Fruit fly (Drosophila melanogaster) whole organism, embryonic: ENCODE data around the gene CG33768.
A peak's percentile ranks its signal among the peaks of the same experiment; 100 is the strongest.

Experiments used
- CG12659 ChIP-seq: fragments of 200-800 bp; sonication (Bioruptor generic); optimal IDR thresholded peaks from 3 replicates; lab custom pipeline; 2017; ENCODE audit warnings: mild to moderate bottlenecking, missing biosample characterization, missing genetic modification reagents, missing genetic modification characterization
- CG15696 ChIP-seq: fragments of 200-800 bp; sonication (Bioruptor generic); optimal IDR thresholded peaks from 2 replicates; lab custom pipeline; 2019; ENCODE audit warnings: missing biosample characterization, mild to moderate bottlenecking, missing genetic modification characterization, moderate library complexity
- CG6654 ChIP-seq: fragments of 200-800 bp; sonication (Bioruptor generic); optimal IDR thresholded peaks from 2 replicates; lab custom pipeline; 2017; ENCODE audit warnings: missing biosample characterization, mild to moderate bottlenecking, missing genetic modification characterization
- CG7357 ChIP-seq: fragments of 200-800 bp; sonication (Bioruptor generic); IDR thresholded peaks from 3 replicates; pipeline ENCODE4 v1.3.6; 2022; ENCODE audit warnings: missing biosample characterization, missing genetic modification characterization
- Dll ChIP-seq: fragments of 200-800 bp; sonication (Bioruptor generic); IDR thresholded peaks from 4 replicates; pipeline ENCODE4 v1.3.6; 2022; ENCODE audit warnings: missing biosample characterization, missing genetic modification characterization; ENCODE audit not compliant: partially characterized antibody
- Ets65A ChIP-seq: fragments of 200-800 bp; sonication (Bioruptor generic); peaks from one replicate; lab custom pipeline; 2016; ENCODE audit warnings: missing biosample characterization, missing genetic modification characterization
- Lpt ChIP-seq: fragments of >200 bp; optimal IDR thresholded peaks from 2 replicates; lab custom pipeline; 2018; ENCODE audit warnings: missing biosample characterization, missing genetic modification characterization
- NC2α ChIP-seq: fragments of 200-800 bp; sonication (Bioruptor generic); optimal IDR thresholded peaks from 2 replicates; lab custom pipeline; 2016; ENCODE audit warnings: missing biosample characterization, missing genetic modification characterization
- ab ChIP-seq: fragments of 200-800 bp; sonication (Bioruptor generic); optimal IDR thresholded peaks from 2 replicates; lab custom pipeline; 2016; ENCODE audit warnings: missing biosample characterization, missing genetic modification characterization
- ara ChIP-seq: fragments of 200-800 bp; sonication (Bioruptor generic); IDR thresholded peaks from 2 replicates; pipeline ENCODE4 v1.3.6; 2022; ENCODE audit warnings: missing biosample characterization, missing genetic modification characterization
- az2 ChIP-seq: fragments of 200-800 bp; sonication (Bioruptor generic); optimal IDR thresholded peaks from 3 replicates; lab custom pipeline; 2016; ENCODE audit warnings: missing biosample characterization, missing genetic modification characterization
- gro ChIP-seq: fragments of 200-800 bp; sonication (Bioruptor generic); optimal IDR thresholded peaks from 2 replicates; lab custom pipeline; 2016; ENCODE audit warnings: missing biosample characterization, missing genetic modification characterization
- pb ChIP-seq: fragments of 200-800 bp; sonication (Bioruptor generic); optimal IDR thresholded peaks from 3 replicates; lab custom pipeline; 2016; ENCODE audit warnings: missing biosample characterization, missing genetic modification characterization

- TF ChIP-seq Lpt (GFP tag; lab: Kevin White, UChicago) (no peak), ara (GFP tag; lab: Robert Waterston, UW) (0 out of 2 replicates have a peak, but pooled peaks have one; percentile 35), pb (GFP tag; lab: Kevin White, UChicago) (no peak), CG12659 (no peak), ab (GFP tag; lab: Kevin White, UChicago) (no peak), NC2α (GFP tag; lab: Kevin White, UChicago) (no peak), CG6654 (no peak), Dll (GFP tag; lab: Robert Waterston, UW) (no peak), gro (GFP tag; lab: Kevin White, UChicago) (no peak), az2 (GFP tag; lab: Kevin White, UChicago) (peak; percentile 33), Ets65A (GFP tag; lab: Kevin White, UChicago) (peak; percentile 92), CG7357 (GFP tag; lab: Robert Waterston, UW) (no peak), CG15696 (tag; lab: Kevin White, UChicago) (no peak)
These were observed 18.1 kb downstream of the CG33768 start for dm6 chr3L:22665110-22665509.
